Worm (Caenorhabditis elegans) whole organism, L1 larva: ENCODE data around the gene dpff-1.

Source experiments
- C04F5.9 ChIP-seq: sonication (generic microtip); optimal IDR thresholded peaks from 2 replicates; lab custom pipeline; 2016; ENCODE audit warnings: missing genetic modification characterization, missing compliant biosample characterization
- C16A3.4 ChIP-seq: fragments of 150-350 bp; optimal IDR thresholded peaks from 2 replicates; lab custom pipeline; 2014; ENCODE audit warnings: missing biosample characterization, missing genetic modification characterization
- C34B4.2 ChIP-seq: sonication (generic microtip); optimal IDR thresholded peaks from 2 replicates; lab custom pipeline; 2017; ENCODE audit warnings: mild to moderate bottlenecking, missing genetic modification characterization, missing compliant biosample characterization
- alr-1 ChIP-seq: fragments of 200-800 bp; sonication (Bioruptor generic); optimal IDR thresholded peaks from 2 replicates; lab custom pipeline; 2018; ENCODE audit warnings: borderline replicate concordance, mild to moderate bottlenecking, missing genetic modification characterization, missing compliant biosample characterization
- aly-2 ChIP-seq: fragments of 150-350 bp; optimal IDR thresholded peaks from 2 replicates; lab custom pipeline; 2014; ENCODE audit warnings: missing biosample characterization, missing genetic modification characterization
- blmp-1 ChIP-seq: fragments of 150-350 bp; optimal IDR thresholded peaks from 2 replicates; lab custom pipeline; 2014; ENCODE audit warnings: missing biosample characterization, missing genetic modification characterization
- ceh-8 ChIP-seq: fragments of 200-800 bp; sonication (Bioruptor generic); optimal IDR thresholded peaks from 2 replicates; lab custom pipeline; 2018; ENCODE audit warnings: mild to moderate bottlenecking, missing genetic modification characterization, moderate library complexity, missing compliant biosample characterization
- ceh-88 ChIP-seq: fragments of 200-800 bp; sonication (Bioruptor generic); IDR thresholded peaks from 2 replicates; pipeline ENCODE4 v1.3.6; 2022; ENCODE audit warnings: missing genetic modification characterization, missing compliant biosample characterization
- ces-1 ChIP-seq: fragments of 150-350 bp; optimal IDR thresholded peaks from 2 replicates; lab custom pipeline; 2014; ENCODE audit warnings: missing biosample characterization, missing genetic modification reagents, missing genetic modification characterization
- efl-1 ChIP-seq, 4 experiments: fragments of 150-350 bp; optimal IDR thresholded peaks in 3 of 4; peaks in 1 of 4; 1 replicate in 1 of 4; 2 replicates in 3 of 4; lab custom pipeline; 2014; ENCODE audit warnings: missing biosample characterization in 2 of 4, missing genetic modification characterization in 2 of 4, missing genetic modification reagents in 2 of 4
- efl-3 ChIP-seq: fragments of 200-800 bp; sonication (Bioruptor generic); optimal IDR thresholded peaks from 2 replicates; lab custom pipeline; 2018; ENCODE audit warnings: mild to moderate bottlenecking, missing genetic modification characterization, missing compliant biosample characterization
- elt-2 ChIP-seq: sonication (generic microtip); optimal IDR thresholded peaks from 2 replicates; lab custom pipeline; 2016; ENCODE audit warnings: missing genetic modification characterization, mild to moderate bottlenecking, inconsistent platforms, missing compliant biosample characterization, missing genetic modification reagents
- fkh-10 ChIP-seq: sonication (generic microtip); optimal IDR thresholded peaks from 2 replicates; lab custom pipeline; 2017; ENCODE audit warnings: missing biosample characterization, missing genetic modification reagents, missing genetic modification characterization
- fkh-4 ChIP-seq: sonication (generic microtip); optimal IDR thresholded peaks from 2 replicates; lab custom pipeline; 2016; ENCODE audit warnings: missing compliant biosample characterization, missing genetic modification characterization, borderline replicate concordance
- hlh-17 ChIP-seq: fragments of 200-800 bp; sonication (Bioruptor generic); optimal IDR thresholded peaks from 2 replicates; lab custom pipeline; 2018; ENCODE audit warnings: missing genetic modification characterization, mild to moderate bottlenecking, missing compliant biosample characterization, moderate library complexity, borderline replicate concordance
- hpl-2 ChIP-seq: fragments of 150-350 bp; optimal IDR thresholded peaks from 2 replicates; lab custom pipeline; 2014; ENCODE audit warnings: missing biosample characterization, missing genetic modification reagents, missing genetic modification characterization
- jun-1 ChIP-seq: fragments of 150-350 bp; optimal IDR thresholded peaks from 2 replicates; lab custom pipeline; 2014; ENCODE audit warnings: missing biosample characterization, missing genetic modification reagents, missing genetic modification characterization
- lin-35 ChIP-seq, 2 experiments: fragments of 150-350 bp; optimal IDR thresholded peaks; 2 replicates each; lab custom pipeline; 2014; ENCODE audit warnings: missing biosample characterization in 2 of 2, missing genetic modification characterization in 2 of 2, missing genetic modification reagents in 2 of 2
- lin-39 ChIP-seq: fragments of 150-350 bp; optimal IDR thresholded peaks from 2 replicates; lab custom pipeline; 2014; ENCODE audit warnings: missing biosample characterization, missing genetic modification reagents, missing genetic modification characterization
- lir-3 ChIP-seq: sonication (generic microtip); optimal IDR thresholded peaks from 2 replicates; lab custom pipeline; 2016; ENCODE audit warnings: mild to moderate bottlenecking, missing genetic modification characterization, moderate library complexity, missing compliant biosample characterization; ENCODE audit not compliant: poor library complexity
- mab-9 ChIP-seq: fragments of 200-800 bp; sonication (Bioruptor generic); IDR thresholded peaks from 2 replicates; pipeline ENCODE4 v1.3.6; 2022; ENCODE audit warnings: missing genetic modification reagents, missing genetic modification characterization, missing compliant biosample characterization
- mdl-1 ChIP-seq, 2 experiments: fragments of 150-350 bp; optimal IDR thresholded peaks; 2 replicates each; lab custom pipeline; 2014 to 2017; ENCODE audit warnings: missing biosample characterization in 2 of 2, missing genetic modification characterization in 2 of 2, inconsistent platforms in 1 of 2
- mep-1 ChIP-seq: fragments of 150-350 bp; optimal IDR thresholded peaks from 2 replicates; lab custom pipeline; 2014; ENCODE audit warnings: missing biosample characterization, missing genetic modification characterization
- nhr-12 ChIP-seq: sonication (generic microtip); optimal IDR thresholded peaks from 2 replicates; lab custom pipeline; 2017; ENCODE audit warnings: missing biosample characterization, missing genetic modification characterization
- nhr-20 ChIP-seq: sonication (generic microtip); optimal IDR thresholded peaks from 2 replicates; lab custom pipeline; 2016; ENCODE audit warnings: mild to moderate bottlenecking, missing genetic modification characterization, missing compliant biosample characterization
- nhr-47 ChIP-seq: sonication (generic microtip); optimal IDR thresholded peaks from 2 replicates; lab custom pipeline; 2016; ENCODE audit warnings: mild to moderate bottlenecking, missing genetic modification characterization, moderate library complexity, missing compliant biosample characterization
- nhr-71 ChIP-seq: sonication (generic microtip); optimal IDR thresholded peaks from 2 replicates; lab custom pipeline; 2016; ENCODE audit warnings: mild to moderate bottlenecking, missing genetic modification characterization, moderate library complexity, missing compliant biosample characterization
- nhr-76 ChIP-seq: sonication (generic microtip); optimal IDR thresholded peaks from 2 replicates; lab custom pipeline; 2017; ENCODE audit warnings: missing biosample characterization, missing genetic modification characterization
- nhr-84 ChIP-seq: sonication (generic microtip); optimal IDR thresholded peaks from 2 replicates; lab custom pipeline; 2017; ENCODE audit warnings: missing biosample characterization, missing genetic modification characterization
- nhr-90 ChIP-seq: sonication (generic microtip); optimal IDR thresholded peaks from 2 replicates; lab custom pipeline; 2016; ENCODE audit warnings: mild to moderate bottlenecking, missing genetic modification characterization, missing compliant biosample characterization; ENCODE audit not compliant: poor library complexity
- pag-3 ChIP-seq: sonication (generic microtip); optimal IDR thresholded peaks from 2 replicates; lab custom pipeline; 2017; ENCODE audit warnings: missing genetic modification characterization, mild to moderate bottlenecking, missing compliant biosample characterization, antibody characterized with exemption, borderline replicate concordance; ENCODE audit not compliant: insufficient read depth
- pax-3 ChIP-seq: fragments of 200-800 bp; sonication (Bioruptor generic); optimal IDR thresholded peaks from 2 replicates; lab custom pipeline; 2018; ENCODE audit warnings: mild to moderate bottlenecking, missing genetic modification characterization, moderate library complexity, missing compliant biosample characterization
- skn-1 ChIP-seq: fragments of 150-350 bp; optimal IDR thresholded peaks from 2 replicates; lab custom pipeline; 2014; ENCODE audit warnings: missing biosample characterization, missing genetic modification characterization
- sup-37 ChIP-seq: fragments of 200-800 bp; sonication (Bioruptor generic); optimal IDR thresholded peaks from 2 replicates; lab custom pipeline; 2018; ENCODE audit warnings: mild to moderate bottlenecking, missing genetic modification characterization, missing compliant biosample characterization
- tlp-1 ChIP-seq: fragments of 150-350 bp; optimal IDR thresholded peaks from 2 replicates; lab custom pipeline; 2014; ENCODE audit warnings: missing biosample characterization, missing genetic modification characterization
- unc-30 ChIP-seq: sonication (generic microtip); optimal IDR thresholded peaks from 2 replicates; lab custom pipeline; 2017; ENCODE audit warnings: missing biosample characterization, missing genetic modification characterization
- unc-62 ChIP-seq: fragments of 150-350 bp; optimal IDR thresholded peaks from 2 replicates; lab custom pipeline; 2014; ENCODE audit warnings: missing biosample characterization, missing genetic modification reagents, missing genetic modification characterization
- unc-98 ChIP-seq: fragments of 200-800 bp; sonication (Bioruptor generic); IDR thresholded peaks from 2 replicates; pipeline ENCODE4 v1.3.6; 2022; ENCODE audit warnings: missing genetic modification characterization, missing compliant biosample characterization
- vab-15 ChIP-seq: sonication (generic microtip); optimal IDR thresholded peaks from 2 replicates; lab custom pipeline; 2017; ENCODE audit warnings: missing genotype, mild to moderate bottlenecking, missing genetic modification characterization, missing compliant biosample characterization
- zag-1 ChIP-seq: fragments of 150-350 bp; optimal IDR thresholded peaks from 2 replicates; lab custom pipeline; 2014; ENCODE audit warnings: missing biosample characterization, missing genetic modification characterization
- zip-4 ChIP-seq: fragments of 200-800 bp; sonication (Bioruptor generic); optimal IDR thresholded peaks from 2 replicates; lab custom pipeline; 2018; ENCODE audit warnings: mild to moderate bottlenecking, missing genetic modification characterization, moderate library complexity, missing compliant biosample characterization
- ztf-11 ChIP-seq, 2 experiments: sonication (generic microtip); optimal IDR thresholded peaks; 2 replicates each; lab custom pipeline; 2016 to 2017; ENCODE audit warnings: missing genetic modification characterization in 2 of 2, missing biosample characterization in 1 of 2, missing compliant biosample characterization in 1 of 2
- ztf-4 ChIP-seq: fragments of 150-350 bp; optimal IDR thresholded peaks from 2 replicates; lab custom pipeline; 2014; ENCODE audit warnings: missing biosample characterization, missing genetic modification characterization

dpff-1 gene

DNA sequence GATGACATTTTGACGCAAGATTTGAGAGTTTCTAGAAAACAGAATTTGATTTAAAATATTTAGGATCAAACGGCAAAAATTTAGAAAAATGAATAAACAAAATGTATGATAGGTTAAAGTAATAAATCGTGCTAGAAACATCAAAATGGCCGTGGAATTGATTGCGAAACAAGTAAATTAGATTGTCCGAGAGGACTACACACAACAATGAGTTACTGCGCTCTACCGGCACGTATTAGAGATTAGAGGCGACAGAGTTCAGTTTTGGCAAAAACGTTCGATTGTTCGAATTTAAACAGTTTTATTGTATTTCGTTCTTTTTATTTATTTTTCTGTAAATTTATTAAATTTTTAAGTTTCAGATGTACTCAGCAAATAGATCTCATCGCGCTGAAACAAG is 19.6 kb upstream of the dpff-1 start, which contains the start of the genes dnc-2 and bcl-7 (continued):
- TF ChIP-seq unc-62 (GFP tag; lab: Kevin White, UChicago) (no peak), pax-3 (tag; lab: Kevin White, UChicago) (no peak), lir-3 (tag; lab: Kevin White, UChicago) (peak; percentile 11), zag-1 (tag; lab: Kevin White, UChicago) (no peak), aly-2 (no peak), ztf-11 (tag; optimal IDR thresholded peaks at IDR 0.05; lab: Kevin White, UChicago) (no peak), mab-9 (GFP tag; lab: Robert Waterston, UW) (no peak), fkh-4 (tag; lab: Kevin White, UChicago) (no peak), unc-30 (tag; lab: Kevin White, UChicago) (no peak), nhr-84 (tag; lab: Kevin White, UChicago) (no peak), skn-1 (tag; lab: Kevin White, UChicago) (peak; percentile 62), ztf-4 (tag; lab: Kevin White, UChicago) (no peak), hlh-17 (GFP tag; lab: Kevin White, UChicago) (no peak), zip-4 (GFP tag; lab: Kevin White, UChicago) (peak; percentile 76), fkh-10 (GFP tag; lab: Kevin White, UChicago) (no peak), elt-2 (tag; lab: Kevin White, UChicago) (peak; percentile 16), nhr-76 (no peak), C16A3.4 (peak; percentile 29), efl-1 (optimal IDR thresholded peaks at IDR 0.05; lab: Kevin White, UChicago) (peak; percentile 70 to 79), efl-1 (GFP tag; optimal IDR thresholded peaks at IDR 0.05 in 1 of 2; lab: Kevin White, UChicago) (peak; percentile 66 to 92), mep-1 (peak; percentile 59), C04F5.9 (tag; lab: Kevin White, UChicago) (peak; percentile 2), ces-1 (GFP tag; lab: Kevin White, UChicago) (no peak), efl-3 (GFP tag; lab: Kevin White, UChicago) (no peak), nhr-90 (peak; percentile 31), nhr-12 (tag; lab: Kevin White, UChicago) (no peak), ceh-8 (GFP tag; lab: Kevin White, UChicago) (no peak), pag-3 (tag; lab: Kevin White, UChicago) (no peak), alr-1 (tag; lab: Kevin White, UChicago) (no peak), unc-98 (no peak), nhr-47 (tag; lab: Kevin White, UChicago) (peak; percentile 72), lin-35 (GFP tag; optimal IDR thresholded peaks at IDR 0.05; lab: Kevin White, UChicago) (peak; percentile 73 to 75), nhr-71 (tag; lab: Kevin White, UChicago) (peak; percentile 69), mdl-1 (tag; optimal IDR thresholded peaks at IDR 0.05; lab: Kevin White, UChicago) (peak in 1 of 2 experiments; percentile 21), lin-39 (tag; lab: Kevin White, UChicago) (no peak), ceh-88 (GFP tag; lab: Robert Waterston, UW) (no peak), nhr-20 (tag; lab: Kevin White, UChicago) (peak; percentile 65), C34B4.2 (no peak), tlp-1 (tag; lab: Kevin White, UChicago) (no peak), sup-37 (no peak), hpl-2 (GFP tag; lab: Kevin White, UChicago) (no peak), blmp-1 (peak; percentile 51), jun-1 (tag; lab: Kevin White, UChicago) (peak; percentile 16), vab-15 (no peak)
- TF ChIP-seq, all 84 proteins: peak for 33
